Fruit fly (Drosophila melanogaster) whole organism, embryonic: Measurements from ENCODE around the gene CG3795.
A peak's percentile ranks its signal among the peaks of the same experiment; 100 is the strongest.

Experiments
- ATbp ChIP-seq: fragments of 200-800 bp; sonication (Bioruptor generic); optimal IDR thresholded peaks from 2 replicates; lab custom pipeline; 2017; ENCODE audit warnings: missing biosample characterization, mild to moderate bottlenecking, missing genetic modification characterization, missing genetic modification reagents
- CG10267 ChIP-seq: fragments of 200-800 bp; sonication (Bioruptor generic); optimal IDR thresholded peaks from 2 replicates; lab custom pipeline; 2018; ENCODE audit warnings: missing biosample characterization, mild to moderate bottlenecking, missing genetic modification characterization, moderate library complexity
- CG10431 ChIP-seq: fragments of 200-800 bp; sonication (Bioruptor generic); optimal IDR thresholded peaks from 3 replicates; lab custom pipeline; 2018; ENCODE audit warnings: missing biosample characterization, mild to moderate bottlenecking, missing genetic modification characterization
- CG10959 ChIP-seq: fragments of 200-800 bp; sonication (Bioruptor generic); IDR thresholded peaks from 2 replicates; pipeline ENCODE4 v1.3.6; 2022; ENCODE audit warnings: missing biosample characterization, missing genetic modification characterization
- CG12155 ChIP-seq: fragments of 200-800 bp; sonication (Bioruptor generic); optimal IDR thresholded peaks from 3 replicates; lab custom pipeline; 2016; ENCODE audit warnings: missing biosample characterization, missing genetic modification characterization
- CG16779 ChIP-seq: fragments of 200-800 bp; sonication (Bioruptor generic); IDR thresholded peaks from 2 replicates; pipeline ENCODE4 v1.3.6; 2022; ENCODE audit warnings: missing biosample characterization, missing genetic modification characterization
- CG17829 ChIP-seq: fragments of 200-800 bp; optimal IDR thresholded peaks from 2 replicates; lab custom pipeline; 2019; ENCODE audit warnings: missing biosample characterization, mild to moderate bottlenecking, missing genetic modification characterization, moderate library complexity
- CG18599 ChIP-seq: fragments of 200-800 bp; sonication (Bioruptor generic); optimal IDR thresholded peaks from 3 replicates; lab custom pipeline; 2017; ENCODE audit warnings: missing biosample characterization, missing genetic modification characterization, mild to moderate bottlenecking, moderate library complexity, missing genetic modification reagents
- CG33213 ChIP-seq: fragments of 200-800 bp; sonication (Bioruptor generic); optimal IDR thresholded peaks from 3 replicates; lab custom pipeline; 2016; ENCODE audit warnings: missing biosample characterization, missing genetic modification characterization
- CG34224 ChIP-seq: fragments of 200-800 bp; sonication (Bioruptor generic); IDR thresholded peaks from 3 replicates; pipeline ENCODE4 v1.3.6; 2022; ENCODE audit warnings: missing biosample characterization, missing genetic modification characterization; ENCODE audit not compliant: partially characterized antibody
- CG4707 ChIP-seq: fragments of 200-800 bp; sonication (Bioruptor generic); optimal IDR thresholded peaks from 2 replicates; lab custom pipeline; 2018; ENCODE audit warnings: missing biosample characterization, mild to moderate bottlenecking, missing genetic modification characterization, moderate library complexity
- CG4820 ChIP-seq: fragments of 200-800 bp; sonication (Bioruptor generic); optimal IDR thresholded peaks from 3 replicates; lab custom pipeline; 2016; ENCODE audit warnings: missing biosample characterization, missing genetic modification characterization
- CG8478 ChIP-seq: fragments of >200 bp; optimal IDR thresholded peaks from 2 replicates; lab custom pipeline; 2018
- CrebB ChIP-seq: fragments of 200-800 bp; sonication (Bioruptor generic); optimal IDR thresholded peaks from 3 replicates; lab custom pipeline; 2018; ENCODE audit warnings: missing biosample characterization, mild to moderate bottlenecking, missing genetic modification characterization
- Eip74EF ChIP-seq, 2 experiments: fragments of 200-800 bp in 1 of 2; fragments of >200 bp in 1 of 2; sonication (Bioruptor generic) in 1 of 2; optimal IDR thresholded peaks; 2 replicates each; lab custom pipeline; 2017 to 2019; ENCODE audit warnings: missing biosample characterization in 2 of 2, missing genetic modification characterization in 2 of 2, mild to moderate bottlenecking in 1 of 2, moderate library complexity in 1 of 2
- Fer1 ChIP-seq: fragments of 200-800 bp; sonication (Bioruptor generic); optimal IDR thresholded peaks from 2 replicates; lab custom pipeline; 2017; ENCODE audit warnings: missing biosample characterization, mild to moderate bottlenecking, missing genetic modification characterization
- Hand ChIP-seq: fragments of 200-800 bp; sonication (Bioruptor generic); optimal IDR thresholded peaks from 2 replicates; lab custom pipeline; 2017; ENCODE audit warnings: mild to moderate bottlenecking, missing biosample characterization, missing genetic modification reagents, missing genetic modification characterization
- Hey ChIP-seq: fragments of 200-800 bp; sonication (Bioruptor generic); optimal IDR thresholded peaks from 3 replicates; lab custom pipeline; 2018; ENCODE audit warnings: missing biosample characterization, mild to moderate bottlenecking, missing genetic modification characterization
- Hmr ChIP-seq: fragments of 200-800 bp; sonication (Bioruptor generic); optimal IDR thresholded peaks from 3 replicates; lab custom pipeline; 2017; ENCODE audit warnings: mild to moderate bottlenecking, missing biosample characterization, missing genetic modification reagents, missing genetic modification characterization
- Hr51 ChIP-seq, 2 experiments: fragments of 200-800 bp; sonication (Bioruptor generic); optimal IDR thresholded peaks; 2 replicates in 1 of 2; 3 replicates in 1 of 2; lab custom pipeline; 2016 to 2018; ENCODE audit warnings: missing biosample characterization in 2 of 2, missing genetic modification characterization in 2 of 2, mild to moderate bottlenecking in 1 of 2, moderate library complexity in 1 of 2
- Meics ChIP-seq: fragments of 200-800 bp; sonication (Bioruptor generic); optimal IDR thresholded peaks from 2 replicates; lab custom pipeline; 2017; ENCODE audit warnings: missing biosample characterization, mild to moderate bottlenecking, missing genetic modification characterization
- NC2β ChIP-seq: fragments of 200-800 bp; sonication (Bioruptor generic); optimal IDR thresholded peaks from 2 replicates; lab custom pipeline; 2016; ENCODE audit warnings: missing biosample characterization, missing genetic modification characterization
- Ptx1 ChIP-seq: fragments of 200-800 bp; sonication (Bioruptor generic); IDR thresholded peaks from 2 replicates; pipeline ENCODE4 v1.3.6; 2022; ENCODE audit warnings: missing biosample characterization, missing genetic modification characterization
- Rx ChIP-seq: fragments of 200-800 bp; sonication (Bioruptor generic); IDR thresholded peaks from 2 replicates; pipeline ENCODE4 v1.3.6; 2022; ENCODE audit warnings: missing biosample characterization, missing genetic modification characterization
- Stat92E ChIP-seq, 3 experiments: fragments of >200 bp in 2 of 3; fragments of 200-800 bp in 1 of 3; sonication (Bioruptor generic) in 1 of 3; optimal IDR thresholded peaks; 2 replicates each; lab custom pipeline; 2017 to 2019; ENCODE audit warnings: missing biosample characterization in 3 of 3, missing genetic modification characterization in 3 of 3, mild to moderate bottlenecking in 1 of 3, moderate library complexity in 1 of 3
- TFAM ChIP-seq: fragments of 200-800 bp; sonication (Bioruptor generic); optimal IDR thresholded peaks from 2 replicates; lab custom pipeline; 2017; ENCODE audit warnings: missing biosample characterization, missing genetic modification characterization, inconsistent platforms
- ac ChIP-seq: fragments of 200-800 bp; sonication (Bioruptor generic); optimal IDR thresholded peaks from 3 replicates; lab custom pipeline; 2017; ENCODE audit warnings: missing biosample characterization, mild to moderate bottlenecking, missing genetic modification characterization
- amos ChIP-seq: fragments of 200-800 bp; sonication (Bioruptor generic); IDR thresholded peaks from 2 replicates; pipeline ENCODE4 v1.3.6; 2022; ENCODE audit warnings: missing biosample characterization, missing genetic modification characterization; ENCODE audit not compliant: partially characterized antibody
- aop ChIP-seq: fragments of 200-800 bp; sonication (Bioruptor generic); IDR thresholded peaks from 2 replicates; pipeline ENCODE4 v1.3.6; 2022; ENCODE audit warnings: missing biosample characterization, missing genetic modification characterization
- ap ChIP-seq: fragments of 200-800 bp; sonication (Bioruptor generic); IDR thresholded peaks from 2 replicates; pipeline ENCODE4 v1.3.6; 2022; ENCODE audit warnings: missing biosample characterization, missing genetic modification characterization
- ash1 ChIP-seq: fragments of 200-800 bp; sonication (Bioruptor generic); optimal IDR thresholded peaks from 2 replicates; lab custom pipeline; 2018; ENCODE audit warnings: missing biosample characterization, mild to moderate bottlenecking, missing genetic modification characterization
- bigmax ChIP-seq: fragments of 200-800 bp; sonication (Bioruptor generic); optimal IDR thresholded peaks from 2 replicates; lab custom pipeline; 2018; ENCODE audit warnings: missing biosample characterization, mild to moderate bottlenecking, missing genetic modification characterization
- croc ChIP-seq: fragments of 200-800 bp; sonication (Bioruptor generic); conservative IDR thresholded peaks from 3 replicates; pipeline ENCODE4 v1.3.6; 2022; ENCODE audit warnings: missing biosample characterization, missing genetic modification characterization
- dmrt99B ChIP-seq: fragments of 200-800 bp; sonication (Bioruptor generic); optimal IDR thresholded peaks from 2 replicates; lab custom pipeline; 2018; ENCODE audit warnings: missing biosample characterization, mild to moderate bottlenecking, missing genetic modification characterization, moderate library complexity
- en ChIP-seq: fragments of 200-800 bp; sonication (Bioruptor generic); optimal IDR thresholded peaks from 2 replicates; lab custom pipeline; 2016; ENCODE audit warnings: missing biosample characterization, missing genetic modification characterization
- ewg ChIP-seq: fragments of 200-800 bp; sonication (Bioruptor generic); optimal IDR thresholded peaks from 3 replicates; lab custom pipeline; 2017; ENCODE audit warnings: mild to moderate bottlenecking, missing biosample characterization, missing genetic modification reagents, missing genetic modification characterization
- gcm2 ChIP-seq: fragments of 200-800 bp; sonication (Bioruptor generic); optimal IDR thresholded peaks from 2 replicates; lab custom pipeline; 2016; ENCODE audit warnings: missing biosample characterization, missing genetic modification characterization
- gsb-n ChIP-seq: fragments of 200-800 bp; sonication (Bioruptor generic); optimal IDR thresholded peaks from 3 replicates; lab custom pipeline; 2018; ENCODE audit warnings: missing biosample characterization, mild to moderate bottlenecking, missing genetic modification characterization
- h ChIP-seq: fragments of >200 bp; optimal IDR thresholded peaks from 2 replicates; lab custom pipeline; 2017
- kah ChIP-seq: fragments of 200-800 bp; sonication (Bioruptor generic); optimal IDR thresholded peaks from 2 replicates; lab custom pipeline; 2018; ENCODE audit warnings: missing biosample characterization, mild to moderate bottlenecking, missing genetic modification characterization
- kay ChIP-seq: fragments of 200-800 bp; sonication (Bioruptor generic); optimal IDR thresholded peaks from 2 replicates; lab custom pipeline; 2016; ENCODE audit warnings: missing biosample characterization, missing genetic modification characterization
- lab ChIP-seq: fragments of 200-800 bp; sonication (Bioruptor generic); optimal IDR thresholded peaks from 3 replicates; lab custom pipeline; 2017; ENCODE audit warnings: missing biosample characterization, missing genetic modification characterization, mild to moderate bottlenecking, moderate library complexity, missing genetic modification reagents
- lola ChIP-seq, 3 experiments: fragments of >200 bp in 2 of 3; fragments of 200-800 bp in 1 of 3; sonication (Bioruptor generic) in 1 of 3; optimal IDR thresholded peaks; 2 replicates each; lab custom pipeline; 2017 to 2019; ENCODE audit warnings: missing biosample characterization in 3 of 3, missing genetic modification characterization in 3 of 3, mild to moderate bottlenecking in 1 of 3, moderate library complexity in 1 of 3
- phol ChIP-seq: fragments of 200-800 bp; sonication (Bioruptor generic); optimal IDR thresholded peaks from 3 replicates; lab custom pipeline; 2018; ENCODE audit warnings: missing biosample characterization, mild to moderate bottlenecking, missing genetic modification characterization, moderate library complexity
- rib ChIP-seq: fragments of 200-800 bp; sonication (Bioruptor generic); IDR thresholded peaks from 2 replicates; pipeline ENCODE4 v1.3.6; 2022; ENCODE audit warnings: missing biosample characterization, missing genetic modification characterization
- salm ChIP-seq: fragments of 200-800 bp; sonication (Bioruptor generic); optimal IDR thresholded peaks from 2 replicates; lab custom pipeline; 2018; ENCODE audit warnings: missing biosample characterization, mild to moderate bottlenecking, missing genetic modification characterization
- sens-2 ChIP-seq: fragments of 200-800 bp; sonication (Bioruptor generic); IDR thresholded peaks from 2 replicates; pipeline ENCODE4 v1.3.6; 2022; ENCODE audit warnings: missing biosample characterization, missing genetic modification characterization
- tap ChIP-seq: fragments of 200-800 bp; optimal IDR thresholded peaks from 3 replicates; lab custom pipeline; 2019; ENCODE audit warnings: missing biosample characterization, mild to moderate bottlenecking, missing genetic modification characterization, moderate library complexity

Gene CG3795

DNA sequence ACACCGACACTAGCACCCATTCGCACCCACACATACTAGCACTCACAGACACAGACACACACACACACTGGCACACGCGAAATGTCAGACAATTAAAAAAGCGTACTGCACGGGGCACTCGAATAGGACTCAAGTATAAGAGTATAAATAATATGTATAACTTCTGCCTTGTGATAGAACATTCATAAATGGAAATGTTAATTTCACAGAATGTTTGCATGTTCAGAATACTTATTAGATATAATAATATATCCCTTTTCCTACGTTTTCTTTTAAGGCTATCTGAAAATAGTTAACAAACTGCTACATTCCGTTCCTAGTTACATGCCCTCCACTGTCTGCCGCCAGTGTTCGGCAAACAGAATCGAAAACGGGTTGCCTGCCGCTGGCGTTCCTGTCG is 4.1 kb downstream of the CG3795 start (continued):
- no peak for TF ChIP-seq salm (tag; lab: Kevin White, UChicago)
- peak; percentile 21 for TF ChIP-seq Meics (GFP tag; lab: Kevin White, UChicago)
- no peak for TF ChIP-seq gsb-n (tag; lab: Kevin White, UChicago)
- TF ChIP-seq CG10959, result no peak
- TF ChIP-seq Hmr (GFP tag; lab: Kevin White, UChicago), result peak; percentile 3
- TF ChIP-seq Rx (GFP tag; lab: Robert Waterston, UW), result no peak
- TF ChIP-seq lab (GFP tag; lab: Kevin White, UChicago), result peak; percentile 6
- TF ChIP-seq kah (GFP tag; lab: Kevin White, UChicago), result no peak
- TF ChIP-seq Hr51 (GFP tag; optimal IDR thresholded peaks at IDR 0.05; lab: Kevin White, UChicago), result peak in 1 of 2 experiments; percentile 16
- TF ChIP-seq en (GFP tag; lab: Kevin White, UChicago), result no peak
- no peak for TF ChIP-seq gcm2 (GFP tag; lab: Kevin White, UChicago)
- TF ChIP-seq CG34224 (GFP tag; lab: Robert Waterston, UW), result no peak
- TF ChIP-seq CG18599, result peak; percentile 73
- TF ChIP-seq CG8478 (lab: Kevin White, UChicago), result no peak
- no peak for TF ChIP-seq rib (GFP tag; lab: Robert Waterston, UW)
- TF ChIP-seq TFAM, result no peak
- TF ChIP-seq bigmax (GFP tag; lab: Kevin White, UChicago), result no peak
- TF ChIP-seq croc, result no peak
- no peak for TF ChIP-seq Eip74EF (GFP tag; optimal IDR thresholded peaks at IDR 0.05; lab: Kevin White, UChicago)
- TF ChIP-seq ac (GFP tag; lab: Kevin White, UChicago), result no peak
- TF ChIP-seq aop (GFP tag; lab: Robert Waterston, UW), result no peak

dm6 chrX:1695529-1696410 is 14.2 kb downstream of the CG3795 start, which contains the start of gene a6:
Gene a6, minus strand, starts transcription at chrX:1695889.
- no peak for TF ChIP-seq ash1 (GFP tag; lab: Kevin White, UChicago)
- TF ChIP-seq CG17829 (tag; lab: Kevin White, UChicago), result peak; percentile 16
- TF ChIP-seq h (lab: Kevin White, UChicago), result no peak
- no peak for TF ChIP-seq NC2β (GFP tag; lab: Kevin White, UChicago)
- TF ChIP-seq CG4820 (GFP tag; lab: Kevin White, UChicago), result no peak
- TF ChIP-seq amos (GFP tag; lab: Robert Waterston, UW), result peak; percentile 87
- no peak for TF ChIP-seq Hey
- no peak for TF ChIP-seq CG8478 (lab: Kevin White, UChicago)
- TF ChIP-seq dmrt99B, result no peak
- TF ChIP-seq sens-2, result no peak
- peak; percentile 26 for TF ChIP-seq CG10267 (tag; lab: Kevin White, UChicago)
- no peak for TF ChIP-seq CG33213 (GFP tag; lab: Kevin White, UChicago)
- TF ChIP-seq CG12155 (GFP tag; lab: Kevin White, UChicago), result no peak
- TF ChIP-seq Ptx1 (GFP tag; lab: Robert Waterston, UW), result no peak
- peak; percentile 21 for TF ChIP-seq phol (tag; lab: Kevin White, UChicago)
- no peak for TF ChIP-seq aop (GFP tag; lab: Robert Waterston, UW)
- no peak for TF ChIP-seq kay
- TF ChIP-seq ap (GFP tag; lab: Robert Waterston, UW), result no peak
- TF ChIP-seq CG4707 (GFP tag; lab: Kevin White, UChicago), result no peak
- TF ChIP-seq Hand (GFP tag; lab: Kevin White, UChicago), result no peak
- TF ChIP-seq Stat92E (GFP tag; optimal IDR thresholded peaks at IDR 0.05; lab: Kevin White, UChicago), result no peak
- peak; percentile 45 for TF ChIP-seq ewg
- peak; percentile 6 for TF ChIP-seq tap (tag; lab: Kevin White, UChicago)
- peak; percentile 14 for TF ChIP-seq Fer1
- no peak for TF ChIP-seq CG10431 (GFP tag; lab: Kevin White, UChicago)
- no peak for TF ChIP-seq CrebB (tag; lab: Kevin White, UChicago)
- TF ChIP-seq lola (GFP tag; optimal IDR thresholded peaks at IDR 0.05; lab: Kevin White, UChicago), result no peak
- TF ChIP-seq CG16779 (GFP tag; lab: Robert Waterston, UW), result no peak
- TF ChIP-seq ATbp, result no peak
- no peak for TF ChIP-seq TFAM
